Worm (Caenorhabditis elegans): Measurements from ENCODE around the gene C05G5.2.
A peak's percentile ranks its signal among the peaks of the same experiment; 100 is the strongest.

The C05G5.2 gene

ce11 chrX:14711168-14711629 lies 35.9 kb upstream of the C05G5.2 start, which contains the start of gene atrn-1:
TSS of gene atrn-1 (plus strand) at chrX:14711579.
- TF ChIP-seq nhr-11 (tag; optimal IDR thresholded peaks at IDR 0.05) (no peak), nhr-43 (tag; optimal IDR thresholded peaks at IDR 0.05; ENCODE audit: poor library complexity, severe bottlenecking) (no peak), R02D3.7 (tag; optimal IDR thresholded peaks at IDR 0.05) (no peak), nhr-77 (tag; optimal IDR thresholded peaks at IDR 0.05) (no peak), ama-1 (optimal IDR thresholded peaks at IDR 0.05) (no peak), ztf-11 (tag; optimal IDR thresholded peaks at IDR 0.05) (no peak), skn-1 (tag; optimal IDR thresholded peaks at IDR 0.05) (no peak), nhr-67 (tag; optimal IDR thresholded peaks at IDR 0.05) (no peak), ceh-28 (tag; optimal IDR thresholded peaks at IDR 0.05) (peak; percentile 49), hmg-11 (tag; optimal IDR thresholded peaks at IDR 0.05) (peak; percentile 71), tbx-2 (tag; optimal IDR thresholded peaks at IDR 0.05) (no peak), lsy-12 (tag; optimal IDR thresholded peaks at IDR 0.05) (no peak), elt-1 (tag; optimal IDR thresholded peaks at IDR 0.05) (no peak), lin-15B (tag; optimal IDR thresholded peaks at IDR 0.05) (no peak), elt-3 (tag; optimal IDR thresholded peaks at IDR 0.05) (no peak), aly-2 (tag; optimal IDR thresholded peaks at IDR 0.05) (no peak), unc-62 (GFP tag; optimal IDR thresholded peaks at IDR 0.05) (no peak), nhr-76 (tag; optimal IDR thresholded peaks at IDR 0.05) (no peak), nhr-25 (tag; optimal IDR thresholded peaks at IDR 0.05) (peak; percentile 64), jun-1 (tag; optimal IDR thresholded peaks at IDR 0.05) (no peak), unc-39 (tag; optimal IDR thresholded peaks at IDR 0.05) (no peak), nhr-12 (tag; optimal IDR thresholded peaks at IDR 0.05) (no peak), fos-1 (tag; optimal IDR thresholded peaks at IDR 0.05) (peak; percentile 34), egl-5 (tag; optimal IDR thresholded peaks at IDR 0.05) (no peak), nfya-1 (tag; optimal IDR thresholded peaks at IDR 0.05; ENCODE audit: insufficient read depth) (no peak), eor-1 (tag; optimal IDR thresholded peaks at IDR 0.05) (no peak), ceh-16 (tag; optimal IDR thresholded peaks at IDR 0.05) (no peak), nhr-237 (tag; optimal IDR thresholded peaks at IDR 0.05) (no peak), mml-1 (tag; optimal IDR thresholded peaks at IDR 0.05) (no peak), ceh-9 (tag; optimal IDR thresholded peaks at IDR 0.05) (no peak), pha-4 (tag; optimal IDR thresholded peaks at IDR 0.05) (peak; percentile 44), elt-2 (tag; optimal IDR thresholded peaks at IDR 0.05) (no peak), fkh-2 (tag; optimal IDR thresholded peaks at IDR 0.05) (no peak), mdl-1 (tag; optimal IDR thresholded peaks at IDR 0.05) (no peak), ceh-82 (tag; optimal IDR thresholded peaks at IDR 0.05) (no peak), nhr-23 (tag; optimal IDR thresholded peaks at IDR 0.05) (peak; percentile 43), ztf-4 (tag; optimal IDR thresholded peaks at IDR 0.05) (no peak), zag-1 (tag; optimal IDR thresholded peaks at IDR 0.05) (no peak), sea-2 (GFP tag; optimal IDR thresholded peaks at IDR 0.05) (no peak), daf-12 (tag; optimal IDR thresholded peaks at IDR 0.05) (no peak)

ce11 chrX:14715459-14715858 lies 31.6 kb upstream of the C05G5.2 start:
- TF ChIP-seq mml-1 (tag; optimal IDR thresholded peaks at IDR 0.05) (no peak), nhr-237 (tag; optimal IDR thresholded peaks at IDR 0.05) (no peak)

- no peak for TF ChIP-seq mml-1 (tag; optimal IDR thresholded peaks at IDR 0.05)
- TF ChIP-seq mdl-1 (tag; optimal IDR thresholded peaks at IDR 0.05) = no peak
- TF ChIP-seq daf-12 (tag; optimal IDR thresholded peaks at IDR 0.05) = no peak
- no peak for TF ChIP-seq jun-1 (tag; optimal IDR thresholded peaks at IDR 0.05)
- TF ChIP-seq skn-1 (tag; optimal IDR thresholded peaks at IDR 0.05) = no peak
- TF ChIP-seq tbx-2 (tag; optimal IDR thresholded peaks at IDR 0.05) = no peak
- TF ChIP-seq fkh-10 (GFP tag; optimal IDR thresholded peaks at IDR 0.05) = no peak
- TF ChIP-seq ceh-9 (tag; optimal IDR thresholded peaks at IDR 0.05) = no peak
- TF ChIP-seq nhr-28 (tag; optimal IDR thresholded peaks at IDR 0.05) = no peak
- TF ChIP-seq nhr-23 (tag; optimal IDR thresholded peaks at IDR 0.05) = no peak
- TF ChIP-seq nhr-25 (tag; optimal IDR thresholded peaks at IDR 0.05) = no peak
- no peak for TF ChIP-seq fkh-2 (tag; optimal IDR thresholded peaks at IDR 0.05)
- TF ChIP-seq ceh-28 (tag; optimal IDR thresholded peaks at IDR 0.05) = no peak
- TF ChIP-seq nhr-11 (tag; optimal IDR thresholded peaks at IDR 0.05) = no peak
- TF ChIP-seq nhr-67 (tag; optimal IDR thresholded peaks at IDR 0.05) = no peak
- TF ChIP-seq ztf-11 (tag; optimal IDR thresholded peaks at IDR 0.05) = no peak
- TF ChIP-seq lin-15B (tag; optimal IDR thresholded peaks at IDR 0.05) = no peak
- no peak for TF ChIP-seq unc-62 (GFP tag; optimal IDR thresholded peaks at IDR 0.05)
- no peak for TF ChIP-seq zag-1 (tag; optimal IDR thresholded peaks at IDR 0.05)
These were observed 29.3 kb upstream of the C05G5.2 start for ce11 chrX:14717782-14718181.

Measured in whole organism, L3 larva.